Fruit fly (Drosophila melanogaster) whole organism, embryonic: Measurements from ENCODE around the gene CG31548.

ENCODE experiments used
- Asciz ChIP-seq: fragments of 200-800 bp; sonication (Bioruptor generic); optimal IDR thresholded peaks from 2 replicates; lab custom pipeline; 2017; ENCODE audit warnings: missing biosample characterization, mild to moderate bottlenecking, missing genetic modification characterization, missing genetic modification reagents
- CG10321 ChIP-seq: fragments of 200-800 bp; sonication (Bioruptor generic); IDR thresholded peaks from 2 replicates; pipeline ENCODE4 v1.3.6; 2022; ENCODE audit warnings: missing biosample characterization, missing genetic modification characterization
- CG10654 ChIP-seq: fragments of 200-800 bp; sonication (Bioruptor generic); optimal IDR thresholded peaks from 2 replicates; lab custom pipeline; 2016; ENCODE audit warnings: missing biosample characterization, missing genetic modification characterization
- CG10959 ChIP-seq: fragments of 200-800 bp; sonication (Bioruptor generic); IDR thresholded peaks from 2 replicates; pipeline ENCODE4 v1.3.6; 2022; ENCODE audit warnings: missing biosample characterization, missing genetic modification characterization
- CG11695 ChIP-seq: fragments of 200-800 bp; sonication (Bioruptor generic); IDR thresholded peaks from 3 replicates; pipeline ENCODE4 v1.3.6; 2022; ENCODE audit warnings: missing biosample characterization, missing genetic modification characterization
- CG12104 ChIP-seq: fragments of 200-800 bp; sonication (Bioruptor generic); optimal IDR thresholded peaks from 3 replicates; lab custom pipeline; 2016; ENCODE audit warnings: missing biosample characterization, missing genetic modification characterization
- CG12942 ChIP-seq: fragments of 200-800 bp; sonication (Bioruptor generic); optimal IDR thresholded peaks from 3 replicates; lab custom pipeline; 2016; ENCODE audit warnings: missing biosample characterization, missing genetic modification characterization
- CG14965 ChIP-seq: fragments of 200-800 bp; sonication (Bioruptor generic); optimal IDR thresholded peaks from 2 replicates; lab custom pipeline; 2016; ENCODE audit warnings: missing biosample characterization, missing genetic modification characterization, borderline replicate concordance
- CG17328 ChIP-seq: fragments of 200-800 bp; sonication (Bioruptor generic); IDR thresholded peaks from 2 replicates; pipeline ENCODE4 v1.3.6; 2022; ENCODE audit warnings: missing biosample characterization, missing genetic modification characterization
- CG17829 ChIP-seq: fragments of 200-800 bp; optimal IDR thresholded peaks from 2 replicates; lab custom pipeline; 2019; ENCODE audit warnings: missing biosample characterization, mild to moderate bottlenecking, missing genetic modification characterization, moderate library complexity
- CG1832 ChIP-seq: fragments of 200-800 bp; sonication (Bioruptor generic); optimal IDR thresholded peaks from 2 replicates; lab custom pipeline; 2017; ENCODE audit warnings: missing biosample characterization, mild to moderate bottlenecking, missing genetic modification characterization, inconsistent platforms
- CG2129 ChIP-seq: fragments of 200-800 bp; sonication (Bioruptor generic); IDR thresholded peaks from 2 replicates; pipeline ENCODE4 v1.3.6; 2022; ENCODE audit warnings: missing biosample characterization, missing genetic modification characterization; ENCODE audit not compliant: partially characterized antibody
- CG2199 ChIP-seq: fragments of 200-800 bp; sonication (Bioruptor generic); IDR thresholded peaks from 3 replicates; pipeline ENCODE4 v1.3.6; 2022; ENCODE audit warnings: missing biosample characterization, missing genetic modification characterization
- CG2875 ChIP-seq: fragments of 200-800 bp; sonication (Bioruptor generic); optimal IDR thresholded peaks from 2 replicates; lab custom pipeline; 2017; ENCODE audit warnings: missing biosample characterization, mild to moderate bottlenecking, missing genetic modification characterization, missing genetic modification reagents
- CG30020 ChIP-seq: fragments of 200-800 bp; optimal IDR thresholded peaks from 2 replicates; lab custom pipeline; 2019; ENCODE audit warnings: missing biosample characterization, mild to moderate bottlenecking, missing genetic modification characterization, moderate library complexity
- CG30431 ChIP-seq: fragments of 200-800 bp; sonication (Bioruptor generic); optimal IDR thresholded peaks from 2 replicates; lab custom pipeline; 2017; ENCODE audit warnings: missing biosample characterization, missing genetic modification characterization
- CG31388 ChIP-seq: fragments of 200-800 bp; sonication (Bioruptor generic); optimal IDR thresholded peaks from 2 replicates; lab custom pipeline; 2016; ENCODE audit warnings: missing biosample characterization, missing genetic modification characterization
- CG4617 ChIP-seq: fragments of 200-800 bp; sonication (Bioruptor generic); optimal IDR thresholded peaks from 3 replicates; lab custom pipeline; 2016; ENCODE audit warnings: missing biosample characterization, missing genetic modification characterization, borderline replicate concordance
- CG6272 ChIP-seq: fragments of 200-800 bp; sonication (Bioruptor generic); IDR thresholded peaks from 2 replicates; pipeline ENCODE4 v1.3.6; 2022; ENCODE audit warnings: missing biosample characterization, missing genetic modification characterization
- CG6654 ChIP-seq: fragments of 200-800 bp; sonication (Bioruptor generic); optimal IDR thresholded peaks from 2 replicates; lab custom pipeline; 2017; ENCODE audit warnings: missing biosample characterization, mild to moderate bottlenecking, missing genetic modification characterization
- CG6683 ChIP-seq: fragments of 200-800 bp; sonication (Bioruptor generic); optimal IDR thresholded peaks from 2 replicates; lab custom pipeline; 2017; ENCODE audit warnings: missing biosample characterization, mild to moderate bottlenecking, missing genetic modification characterization, missing genetic modification reagents
- CG7357 ChIP-seq: fragments of 200-800 bp; sonication (Bioruptor generic); IDR thresholded peaks from 3 replicates; pipeline ENCODE4 v1.3.6; 2022; ENCODE audit warnings: missing biosample characterization, missing genetic modification characterization
- CG8290 ChIP-seq, 3 experiments: fragments of 200-800 bp; sonication (Bioruptor generic); optimal IDR thresholded peaks; 2 replicates each; lab custom pipeline; 2016 to 2019; ENCODE audit warnings: missing biosample characterization in 3 of 3, missing genetic modification characterization in 3 of 3, mild to moderate bottlenecking in 2 of 3, moderate library complexity in 1 of 3
- CG8944 ChIP-seq: fragments of 200-800 bp; sonication (Bioruptor generic); optimal IDR thresholded peaks from 3 replicates; lab custom pipeline; 2016; ENCODE audit warnings: missing biosample characterization, missing genetic modification characterization
- CG9932 ChIP-seq: fragments of 200-800 bp; sonication (Bioruptor generic); IDR thresholded peaks from 2 replicates; pipeline ENCODE4 v1.3.6; 2022; ENCODE audit warnings: missing biosample characterization, missing genetic modification characterization
- Dek ChIP-seq: fragments of 200-800 bp; sonication (Bioruptor generic); optimal IDR thresholded peaks from 3 replicates; lab custom pipeline; 2019; ENCODE audit warnings: missing biosample characterization, mild to moderate bottlenecking, missing genetic modification characterization, moderate library complexity
- Drgx ChIP-seq: fragments of 200-800 bp; sonication (Bioruptor generic); IDR thresholded peaks from 2 replicates; pipeline ENCODE4 v1.3.6; 2022; ENCODE audit warnings: missing biosample characterization, missing genetic modification characterization
- ERR ChIP-seq: fragments of 200-800 bp; sonication (Bioruptor generic); optimal IDR thresholded peaks from 2 replicates; lab custom pipeline; 2016; ENCODE audit warnings: missing biosample characterization, missing genetic modification characterization
- Gsc ChIP-seq: fragments of 200-800 bp; sonication (Bioruptor generic); IDR thresholded peaks from 2 replicates; pipeline ENCODE4 v1.3.6; 2022; ENCODE audit warnings: missing biosample characterization, missing genetic modification characterization
- Mad ChIP-seq: fragments of 200-800 bp; sonication (Bioruptor generic); optimal IDR thresholded peaks from 2 replicates; lab custom pipeline; 2016; ENCODE audit warnings: missing biosample characterization, missing genetic modification characterization
- Mrtf ChIP-seq: fragments of 200-800 bp; sonication (Bioruptor generic); IDR thresholded peaks from 3 replicates; pipeline ENCODE4 v1.3.6; 2022; ENCODE audit warnings: missing biosample characterization, missing genetic modification characterization
- PHDP ChIP-seq: fragments of 200-800 bp; sonication (Bioruptor generic); optimal IDR thresholded peaks from 3 replicates; lab custom pipeline; 2018; ENCODE audit warnings: missing biosample characterization, mild to moderate bottlenecking, missing genetic modification characterization, moderate library complexity
- Spps ChIP-seq: fragments of 200-800 bp; sonication (Bioruptor generic); optimal IDR thresholded peaks from 2 replicates; lab custom pipeline; 2018; ENCODE audit warnings: missing biosample characterization, mild to moderate bottlenecking, missing genetic modification characterization
- Xrp1 ChIP-seq: fragments of 200-800 bp; sonication (Bioruptor generic); IDR thresholded peaks from 2 replicates; pipeline ENCODE4 v1.3.6; 2022; ENCODE audit warnings: missing biosample characterization, missing genetic modification characterization
- abd-A ChIP-seq: fragments of 200-800 bp; sonication (Bioruptor generic); optimal IDR thresholded peaks from 3 replicates; lab custom pipeline; 2019; ENCODE audit warnings: missing biosample characterization, mild to moderate bottlenecking, missing genetic modification characterization, moderate library complexity
- amos ChIP-seq: fragments of 200-800 bp; sonication (Bioruptor generic); IDR thresholded peaks from 2 replicates; pipeline ENCODE4 v1.3.6; 2022; ENCODE audit warnings: missing biosample characterization, missing genetic modification characterization; ENCODE audit not compliant: partially characterized antibody
- ash1 ChIP-seq: fragments of 200-800 bp; sonication (Bioruptor generic); optimal IDR thresholded peaks from 2 replicates; lab custom pipeline; 2018; ENCODE audit warnings: missing biosample characterization, mild to moderate bottlenecking, missing genetic modification characterization
- fd3F ChIP-seq: fragments of 200-800 bp; sonication (Bioruptor generic); optimal IDR thresholded peaks from 2 replicates; lab custom pipeline; 2018; ENCODE audit warnings: missing biosample characterization, mild to moderate bottlenecking, missing genetic modification characterization, moderate library complexity
- grau ChIP-seq: fragments of 200-800 bp; optimal IDR thresholded peaks from 3 replicates; lab custom pipeline; 2019; ENCODE audit warnings: missing biosample characterization, mild to moderate bottlenecking, missing genetic modification characterization, moderate library complexity
- gt ChIP-seq: fragments of 200-800 bp; sonication (Bioruptor generic); IDR thresholded peaks from 2 replicates; pipeline ENCODE4 v1.3.6; 2022; ENCODE audit warnings: missing biosample characterization, missing genetic modification characterization
- h ChIP-seq: fragments of >200 bp; optimal IDR thresholded peaks from 2 replicates; lab custom pipeline; 2017
- her ChIP-seq: fragments of 200-800 bp; sonication (Bioruptor generic); optimal IDR thresholded peaks from 2 replicates; lab custom pipeline; 2016; ENCODE audit warnings: missing biosample characterization, missing genetic modification characterization
- lola ChIP-seq, 3 experiments: fragments of >200 bp in 2 of 3; fragments of 200-800 bp in 1 of 3; sonication (Bioruptor generic) in 1 of 3; optimal IDR thresholded peaks; 2 replicates each; lab custom pipeline; 2017 to 2019; ENCODE audit warnings: missing biosample characterization in 3 of 3, missing genetic modification characterization in 3 of 3, mild to moderate bottlenecking in 1 of 3, moderate library complexity in 1 of 3
- oc ChIP-seq: fragments of 200-800 bp; sonication (Bioruptor generic); optimal IDR thresholded peaks from 2 replicates; lab custom pipeline; 2018; ENCODE audit warnings: missing biosample characterization, mild to moderate bottlenecking, missing genetic modification characterization, moderate library complexity
- phol ChIP-seq: fragments of 200-800 bp; sonication (Bioruptor generic); optimal IDR thresholded peaks from 3 replicates; lab custom pipeline; 2018; ENCODE audit warnings: missing biosample characterization, mild to moderate bottlenecking, missing genetic modification characterization, moderate library complexity
- ranshi ChIP-seq: fragments of 200-800 bp; sonication (Bioruptor generic); IDR thresholded peaks from 2 replicates; pipeline ENCODE4 v1.3.6; 2022; ENCODE audit warnings: missing biosample characterization, missing genetic modification characterization
- sqz ChIP-seq: fragments of 200-800 bp; sonication (Bioruptor generic); optimal IDR thresholded peaks from 3 replicates; lab custom pipeline; 2018; ENCODE audit warnings: missing biosample characterization, mild to moderate bottlenecking, missing genetic modification characterization
- stc ChIP-seq: fragments of 200-800 bp; sonication (Bioruptor generic); IDR thresholded peaks from 2 replicates; pipeline ENCODE4 v1.3.6; 2022; ENCODE audit warnings: missing biosample characterization, missing genetic modification characterization
- unc-4 ChIP-seq: fragments of 200-800 bp; sonication (Bioruptor generic); IDR thresholded peaks from 2 replicates; pipeline ENCODE4 v1.3.6; 2022; ENCODE audit warnings: missing biosample characterization, missing genetic modification characterization; ENCODE audit not compliant: partially characterized antibody
- zen2 ChIP-seq: fragments of 200-800 bp; sonication (Bioruptor generic); IDR thresholded peaks from 3 replicates; pipeline ENCODE4 v1.3.6; 2022; ENCODE audit warnings: missing biosample characterization, missing genetic modification characterization; ENCODE audit not compliant: partially characterized antibody

The CG31548 gene

dm6 chr3R:5606477-5606876 is 30.2 kb downstream of the CG31548 start, which contains the start of gene asl (continued):
- peak; percentile 7 for TF ChIP-seq Dek (tag; lab: Kevin White, UChicago)
- no peak for TF ChIP-seq CG2129 (GFP tag; lab: Robert Waterston, UW)
- peak; percentile 35; the same call in 1 of the 3 replicates for TF ChIP-seq CG11695
- TF ChIP-seq Asciz (GFP tag; lab: Kevin White, UChicago) = peak; percentile 36
- peak; percentile 57 for TF ChIP-seq CG17328
- TF ChIP-seq ranshi (GFP tag; lab: Robert Waterston, UW) = 0 out of 2 replicates have a peak, but pooled peaks have one; percentile 15
- TF ChIP-seq stc (GFP tag; lab: Robert Waterston, UW) = peak; percentile 50; the same call in 1 of the 2 replicates
- TF ChIP-seq CG2199 (GFP tag; lab: Robert Waterston, UW) = 0 out of 3 replicates have a peak, but pooled peaks have one; percentile 20
- TF ChIP-seq zen2 (GFP tag; lab: Robert Waterston, UW) = no peak
- TF ChIP-seq CG9932 (GFP tag; lab: Robert Waterston, UW) = peak; percentile 56
- TF ChIP-seq CG10959 (GFP tag; lab: Robert Waterston, UW) = no peak
- TF ChIP-seq CG6272 (GFP tag; lab: Robert Waterston, UW) = peak; percentile 47
- peak; percentile 85 for TF ChIP-seq CG17829 (tag; lab: Kevin White, UChicago)
- TF ChIP-seq CG8290 (GFP tag; optimal IDR thresholded peaks at IDR 0.05; lab: Kevin White, UChicago) = peak; percentile 86
- TF ChIP-seq CG8290 (tag; optimal IDR thresholded peaks at IDR 0.05; lab: Kevin White, UChicago) = peak in 1 of 2 experiments; percentile 77
- peak; percentile 40 for TF ChIP-seq CG12104 (GFP tag; lab: Kevin White, UChicago)
- TF ChIP-seq oc (tag; lab: Kevin White, UChicago) = no peak
- TF ChIP-seq Drgx (GFP tag; lab: Robert Waterston, UW) = peak; percentile 34; the same call in 1 of the 2 replicates
- peak; percentile 58 for TF ChIP-seq Mad (GFP tag; lab: Kevin White, UChicago)
- no peak for TF ChIP-seq h (lab: Kevin White, UChicago)
- TF ChIP-seq lola (GFP tag; optimal IDR thresholded peaks at IDR 0.05; lab: Kevin White, UChicago) = peak in 2 of 3 experiments; percentile 71 to 98
- no peak for TF ChIP-seq sqz (GFP tag; lab: Kevin White, UChicago)
- TF ChIP-seq CG2875 (GFP tag; lab: Kevin White, UChicago) = peak; percentile 11
- TF ChIP-seq CG6683 (GFP tag; lab: Kevin White, UChicago) = peak; percentile 19
- TF ChIP-seq CG10654 (GFP tag; lab: Kevin White, UChicago) = peak; percentile 17
- no peak for TF ChIP-seq CG30431
- peak; percentile 33 for TF ChIP-seq CG8944 (GFP tag; lab: Kevin White, UChicago)
- TF ChIP-seq phol (tag; lab: Kevin White, UChicago) = peak; percentile 81
- TF ChIP-seq unc-4 (GFP tag; lab: Robert Waterston, UW) = no peak
- no peak for TF ChIP-seq CG31388 (GFP tag; lab: Kevin White, UChicago)
- TF ChIP-seq CG14965 (GFP tag; lab: Kevin White, UChicago) = no peak
- TF ChIP-seq grau (tag; lab: Kevin White, UChicago) = peak; percentile 78
- peak; percentile 70 for TF ChIP-seq CG4617 (GFP tag; lab: Kevin White, UChicago)
- TF ChIP-seq her (GFP tag; lab: Kevin White, UChicago) = no peak
- peak; percentile 97 for TF ChIP-seq CG7357 (GFP tag; lab: Robert Waterston, UW)
- TF ChIP-seq Mrtf (GFP tag; lab: Robert Waterston, UW) = 0 out of 3 replicates have a peak, but pooled peaks have one; percentile 29
- TF ChIP-seq amos = no peak
- TF ChIP-seq abd-A (tag; lab: Kevin White, UChicago) = no peak
- peak; percentile 38 for TF ChIP-seq CG6654 (GFP tag; lab: Kevin White, UChicago)
- peak; percentile 4 for TF ChIP-seq CG12942 (GFP tag; lab: Kevin White, UChicago)
- TF ChIP-seq CG10321 (GFP tag; lab: Robert Waterston, UW) = no peak
- peak; percentile 25 for TF ChIP-seq fd3F (GFP tag; lab: Kevin White, UChicago)
- TF ChIP-seq CG30020 (tag; lab: Kevin White, UChicago) = peak; percentile 94
- no peak for TF ChIP-seq ash1 (GFP tag; lab: Kevin White, UChicago)
- no peak for TF ChIP-seq ERR (GFP tag; lab: Kevin White, UChicago)
- TF ChIP-seq PHDP = peak; percentile 63
- TF ChIP-seq gt (GFP tag; lab: Robert Waterston, UW) = no peak
- peak; percentile 26 for TF ChIP-seq Spps (tag; lab: Kevin White, UChicago)
- peak; percentile 56 for TF ChIP-seq Xrp1 (GFP tag; lab: Robert Waterston, UW)
- no peak for TF ChIP-seq CG1832 (GFP tag; lab: Kevin White, UChicago)
- TF ChIP-seq Gsc (GFP tag; lab: Robert Waterston, UW) = no peak
